Fruit fly (Drosophila melanogaster) whole organism, prepupa: ENCODE results near the gene hng2.

Experiments used
- Blimp-1 ChIP-seq: fragments of 200-800 bp; sonication (Bioruptor generic); optimal IDR thresholded peaks from 3 replicates; lab custom pipeline; 2017; ENCODE audit warnings: missing biosample characterization, missing genetic modification characterization, mild to moderate bottlenecking, moderate library complexity, missing genetic modification reagents
- CG10631 ChIP-seq: fragments of 200-800 bp; sonication (Bioruptor generic); optimal IDR thresholded peaks from 2 replicates; lab custom pipeline; 2016; ENCODE audit warnings: missing biosample characterization, missing genetic modification characterization
- CG10669 ChIP-seq: fragments of 200-800 bp; sonication (Bioruptor generic); optimal IDR thresholded peaks from 3 replicates; lab custom pipeline; 2018; ENCODE audit warnings: missing biosample characterization, mild to moderate bottlenecking, missing genetic modification characterization, moderate library complexity
- CG11294 ChIP-seq: fragments of 200-800 bp; sonication (Bioruptor generic); IDR thresholded peaks from 2 replicates; pipeline ENCODE4 v1.3.6; 2022; ENCODE audit warnings: missing biosample characterization, missing genetic modification characterization
- CG11762 ChIP-seq: fragments of 200-800 bp; sonication (Bioruptor generic); optimal IDR thresholded peaks from 3 replicates; lab custom pipeline; 2016; ENCODE audit warnings: missing biosample characterization, missing genetic modification characterization; ENCODE audit not compliant: insufficient read depth
- CG11902 ChIP-seq: fragments of 200-800 bp; sonication (Bioruptor generic); optimal IDR thresholded peaks from 3 replicates; lab custom pipeline; 2016; ENCODE audit warnings: missing biosample characterization, missing genetic modification characterization
- CG1621 ChIP-seq: fragments of 200-800 bp; sonication (Bioruptor generic); optimal IDR thresholded peaks from 3 replicates; lab custom pipeline; 2018; ENCODE audit warnings: missing biosample characterization, mild to moderate bottlenecking, missing genetic modification characterization
- CG16779 ChIP-seq: fragments of 200-800 bp; sonication (Bioruptor generic); optimal IDR thresholded peaks from 3 replicates; lab custom pipeline; 2017; ENCODE audit warnings: missing biosample characterization, mild to moderate bottlenecking, missing genetic modification characterization
- CG3032 ChIP-seq: fragments of 200-800 bp; optimal IDR thresholded peaks from 2 replicates; lab custom pipeline; 2019; ENCODE audit warnings: missing biosample characterization, mild to moderate bottlenecking, missing genetic modification characterization, moderate library complexity
- CG32006 ChIP-seq: fragments of 200-800 bp; sonication (Bioruptor generic); optimal IDR thresholded peaks from 3 replicates; lab custom pipeline; 2017; ENCODE audit warnings: missing biosample characterization, mild to moderate bottlenecking, missing genetic modification characterization
- CG34406 ChIP-seq: fragments of 200-800 bp; sonication (Bioruptor generic); optimal IDR thresholded peaks from 3 replicates; lab custom pipeline; 2016; ENCODE audit warnings: missing biosample characterization, missing genetic modification characterization
- CG3919 ChIP-seq: fragments of 200-800 bp; sonication (Bioruptor generic); optimal IDR thresholded peaks from 3 replicates; lab custom pipeline; 2016; ENCODE audit warnings: missing biosample characterization, missing genetic modification characterization
- CG4318 ChIP-seq: fragments of 200-800 bp; sonication (Bioruptor generic); optimal IDR thresholded peaks from 3 replicates; lab custom pipeline; 2017; ENCODE audit warnings: missing biosample characterization, mild to moderate bottlenecking, missing genetic modification characterization
- CG6276 ChIP-seq: fragments of 200-800 bp; sonication (Bioruptor generic); optimal IDR thresholded peaks from 2 replicates; lab custom pipeline; 2017; ENCODE audit warnings: missing biosample characterization, mild to moderate bottlenecking, missing genetic modification characterization
- CG6792 ChIP-seq: fragments of 200-800 bp; sonication (Bioruptor generic); optimal IDR thresholded peaks from 3 replicates; lab custom pipeline; 2016; ENCODE audit warnings: missing biosample characterization, missing genetic modification characterization
- CG6854 ChIP-seq: fragments of 200-800 bp; sonication (Bioruptor generic); optimal IDR thresholded peaks from 2 replicates; lab custom pipeline; 2017; ENCODE audit warnings: missing biosample characterization, mild to moderate bottlenecking, missing genetic modification characterization
- CG7368 ChIP-seq: fragments of 200-800 bp; sonication (Bioruptor generic); optimal IDR thresholded peaks from 3 replicates; lab custom pipeline; 2016; ENCODE audit warnings: missing biosample characterization, missing genetic modification characterization
- CG8119 ChIP-seq: fragments of 200-800 bp; sonication (Bioruptor generic); IDR thresholded peaks from 3 replicates; pipeline ENCODE4 v1.3.6; 2022; ENCODE audit warnings: missing biosample characterization, missing genetic modification characterization
- CG8632 ChIP-seq: fragments of 200-800 bp; sonication (Bioruptor generic); optimal IDR thresholded peaks from 3 replicates; lab custom pipeline; 2016; ENCODE audit warnings: missing biosample characterization, missing genetic modification characterization
- Eip75B ChIP-seq: fragments of 200-800 bp; sonication (Bioruptor generic); optimal IDR thresholded peaks from 3 replicates; lab custom pipeline; 2016; ENCODE audit warnings: missing biosample characterization, missing genetic modification characterization
- Eip78C ChIP-seq: fragments of 200-800 bp; sonication (Bioruptor generic); peaks from one replicate; lab custom pipeline; 2016; ENCODE audit warnings: missing biosample characterization, missing genetic modification characterization
- Ets96B ChIP-seq: fragments of 200-800 bp; optimal IDR thresholded peaks from 2 replicates; lab custom pipeline; 2019; ENCODE audit warnings: missing biosample characterization, mild to moderate bottlenecking, missing genetic modification characterization, moderate library complexity
- Gug ChIP-seq: fragments of 200-800 bp; sonication (Bioruptor generic); IDR thresholded peaks from 2 replicates; pipeline ENCODE4 v1.3.6; 2022; ENCODE audit warnings: missing biosample characterization, missing genetic modification characterization
- Hr38 ChIP-seq: sonication (Bioruptor generic); optimal IDR thresholded peaks from 2 replicates; lab custom pipeline; 2016; ENCODE audit warnings: missing biosample characterization, missing genetic modification characterization
- Hr39 ChIP-seq: fragments of 200-800 bp; sonication (Bioruptor generic); optimal IDR thresholded peaks from 2 replicates; lab custom pipeline; 2016; ENCODE audit warnings: missing biosample characterization, missing genetic modification characterization
- Lpt ChIP-seq: fragments of 200-800 bp; sonication (Bioruptor generic); optimal IDR thresholded peaks from 3 replicates; lab custom pipeline; 2016; ENCODE audit warnings: missing biosample characterization, missing genetic modification characterization
- OdsH ChIP-seq: fragments of 200-800 bp; sonication (Bioruptor generic); optimal IDR thresholded peaks from 3 replicates; lab custom pipeline; 2016; ENCODE audit warnings: missing biosample characterization, missing genetic modification characterization
- Sox102F ChIP-seq: fragments of 200-800 bp; sonication (Bioruptor generic); optimal IDR thresholded peaks from 2 replicates; lab custom pipeline; 2016; ENCODE audit warnings: missing biosample characterization, mild to moderate bottlenecking, missing genetic modification characterization
- Sox14 ChIP-seq: fragments of 200-800 bp; sonication (Bioruptor generic); optimal IDR thresholded peaks from 3 replicates; lab custom pipeline; 2016; ENCODE audit warnings: missing biosample characterization, missing genetic modification characterization
- Sox15 ChIP-seq: fragments of 200-800 bp; sonication (Bioruptor generic); optimal IDR thresholded peaks from 3 replicates; lab custom pipeline; 2016; ENCODE audit warnings: missing biosample characterization, missing genetic modification characterization
- achi ChIP-seq: fragments of 200-800 bp; sonication (Bioruptor generic); optimal IDR thresholded peaks from 3 replicates; lab custom pipeline; 2016; ENCODE audit warnings: missing biosample characterization, missing genetic modification characterization
- cyc ChIP-seq: fragments of 200-800 bp; sonication (Bioruptor generic); optimal IDR thresholded peaks from 3 replicates; lab custom pipeline; 2016; ENCODE audit warnings: missing biosample characterization, missing genetic modification characterization
- dac ChIP-seq: fragments of 200-800 bp; sonication (Bioruptor generic); optimal IDR thresholded peaks from 2 replicates; lab custom pipeline; 2017; ENCODE audit warnings: missing biosample characterization, mild to moderate bottlenecking, missing genetic modification characterization
- eg ChIP-seq: fragments of 200-800 bp; sonication (Bioruptor generic); IDR thresholded peaks from 3 replicates; pipeline ENCODE4 v1.3.6; 2022; ENCODE audit warnings: missing biosample characterization, missing genetic modification characterization
- esn ChIP-seq: fragments of 200-800 bp; sonication (Bioruptor generic); optimal IDR thresholded peaks from 2 replicates; lab custom pipeline; 2016; ENCODE audit warnings: missing biosample characterization, mild to moderate bottlenecking, missing genetic modification characterization, moderate library complexity
- fd59A ChIP-seq: fragments of 200-800 bp; sonication (Bioruptor generic); optimal IDR thresholded peaks from 2 replicates; lab custom pipeline; 2017; ENCODE audit warnings: missing biosample characterization, mild to moderate bottlenecking, missing genetic modification characterization, missing genetic modification reagents
- fd85E ChIP-seq: fragments of 200-800 bp; sonication (Bioruptor generic); optimal IDR thresholded peaks from 3 replicates; lab custom pipeline; 2016; ENCODE audit warnings: missing biosample characterization, missing genetic modification characterization
- lz ChIP-seq: fragments of 200-800 bp; sonication (Bioruptor generic); optimal IDR thresholded peaks from 3 replicates; lab custom pipeline; 2016; ENCODE audit warnings: missing biosample characterization, missing genetic modification characterization
- net ChIP-seq: fragments of 200-800 bp; sonication (Bioruptor generic); optimal IDR thresholded peaks from 3 replicates; lab custom pipeline; 2016; ENCODE audit warnings: missing biosample characterization, missing genetic modification characterization
- pdm3 ChIP-seq: fragments of 200-800 bp; sonication (Bioruptor generic); optimal IDR thresholded peaks from 3 replicates; lab custom pipeline; 2016; ENCODE audit warnings: missing biosample characterization, missing genetic modification characterization
- salr ChIP-seq, 2 experiments: fragments of 200-800 bp; sonication (Bioruptor generic); optimal IDR thresholded peaks; 3 replicates each; lab custom pipeline; 2016 to 2018; ENCODE audit warnings: missing biosample characterization in 2 of 2, missing genetic modification characterization in 2 of 2, mild to moderate bottlenecking in 1 of 2
- spab ChIP-seq: fragments of 200-800 bp; sonication (Bioruptor generic); optimal IDR thresholded peaks from 2 replicates; lab custom pipeline; 2017; ENCODE audit warnings: missing biosample characterization, mild to moderate bottlenecking, missing genetic modification characterization, missing genetic modification reagents
- ss ChIP-seq, 2 experiments: fragments of 200-800 bp; sonication (Bioruptor generic); optimal IDR thresholded peaks; 2 replicates in 1 of 2; 3 replicates in 1 of 2; lab custom pipeline; 2017 to 2018; ENCODE audit warnings: mild to moderate bottlenecking in 2 of 2, missing biosample characterization in 2 of 2, missing genetic modification characterization in 2 of 2, moderate library complexity in 1 of 2
- svp ChIP-seq: fragments of 200-800 bp; sonication (Bioruptor generic); peaks from one replicate; lab custom pipeline; 2016; ENCODE audit warnings: missing biosample characterization, missing genetic modification characterization
- topi ChIP-seq: fragments of 200-800 bp; sonication (Bioruptor generic); optimal IDR thresholded peaks from 3 replicates; lab custom pipeline; 2016; ENCODE audit warnings: missing biosample characterization, missing genetic modification characterization
- vri ChIP-seq: fragments of 200-800 bp; sonication (Bioruptor generic); optimal IDR thresholded peaks from 3 replicates; lab custom pipeline; 2016; ENCODE audit warnings: missing biosample characterization, mild to moderate bottlenecking, missing genetic modification characterization

The hng2 gene

DNA sequence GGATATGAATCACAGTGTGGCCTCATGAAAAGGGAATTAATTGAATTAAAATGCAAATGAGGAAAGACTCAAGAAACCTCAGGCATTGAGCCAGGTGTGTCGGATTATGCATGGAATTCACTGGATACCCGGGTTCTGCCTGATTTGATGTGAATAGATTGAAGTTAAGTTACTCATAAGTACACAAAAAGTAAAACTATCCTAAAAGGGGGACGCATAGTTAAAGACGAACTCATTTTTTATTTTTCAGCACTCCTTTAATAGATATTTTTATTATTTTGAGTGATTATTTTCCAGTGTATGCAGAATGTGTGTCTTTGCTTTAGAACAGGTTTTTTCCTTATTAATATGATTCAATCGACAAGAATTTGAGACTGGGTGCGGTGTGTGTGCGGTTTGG is 47.1 kb downstream of the hng2 start (continued):
- peak; percentile 54 for TF ChIP-seq Hr39
- TF ChIP-seq vri: peak; percentile 28
- TF ChIP-seq CG11902 (GFP tag; lab: Kevin White, UChicago): no peak
- TF ChIP-seq CG32006: peak; percentile 31
- no peak for TF ChIP-seq CG11762 (GFP tag; lab: Kevin White, UChicago)
- TF ChIP-seq CG10669 (GFP tag; lab: Kevin White, UChicago): no peak
- peak; percentile 54 for TF ChIP-seq cyc (GFP tag; lab: Kevin White, UChicago)

DNA sequence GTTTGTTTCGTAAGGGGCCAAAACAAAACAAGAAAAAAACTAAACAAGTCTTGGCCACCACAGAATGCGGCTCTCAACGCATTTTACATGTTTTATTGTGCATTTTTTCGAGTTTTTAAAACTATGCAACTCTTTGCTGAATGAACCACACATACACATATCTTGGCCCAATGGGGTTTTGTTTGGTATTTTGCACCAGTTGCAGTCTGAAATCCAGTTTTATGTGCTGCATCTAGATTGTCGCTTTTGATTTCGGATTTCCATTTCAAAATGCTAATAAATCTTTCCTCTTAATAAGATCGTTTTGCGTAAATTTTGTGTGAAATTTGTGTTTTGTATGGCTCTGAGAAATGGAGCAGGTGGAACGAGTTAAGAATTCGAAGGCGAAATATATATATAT is 47.6 kb downstream of the hng2 start:
- TF ChIP-seq fd85E (GFP tag; lab: Kevin White, UChicago): no peak
- no peak for TF ChIP-seq Sox14 (GFP tag; lab: Kevin White, UChicago)
- TF ChIP-seq Ets96B (tag; lab: Kevin White, UChicago): no peak
- TF ChIP-seq Gug (GFP tag; lab: Robert Waterston, UW): no peak
- TF ChIP-seq CG6854 (GFP tag; lab: Kevin White, UChicago): no peak
- TF ChIP-seq esn: no peak
- TF ChIP-seq CG4318: no peak
- no peak for TF ChIP-seq Sox102F
- TF ChIP-seq Sox15 (GFP tag; lab: Kevin White, UChicago): no peak
- no peak for TF ChIP-seq eg (GFP tag; lab: Robert Waterston, UW)

DNA sequence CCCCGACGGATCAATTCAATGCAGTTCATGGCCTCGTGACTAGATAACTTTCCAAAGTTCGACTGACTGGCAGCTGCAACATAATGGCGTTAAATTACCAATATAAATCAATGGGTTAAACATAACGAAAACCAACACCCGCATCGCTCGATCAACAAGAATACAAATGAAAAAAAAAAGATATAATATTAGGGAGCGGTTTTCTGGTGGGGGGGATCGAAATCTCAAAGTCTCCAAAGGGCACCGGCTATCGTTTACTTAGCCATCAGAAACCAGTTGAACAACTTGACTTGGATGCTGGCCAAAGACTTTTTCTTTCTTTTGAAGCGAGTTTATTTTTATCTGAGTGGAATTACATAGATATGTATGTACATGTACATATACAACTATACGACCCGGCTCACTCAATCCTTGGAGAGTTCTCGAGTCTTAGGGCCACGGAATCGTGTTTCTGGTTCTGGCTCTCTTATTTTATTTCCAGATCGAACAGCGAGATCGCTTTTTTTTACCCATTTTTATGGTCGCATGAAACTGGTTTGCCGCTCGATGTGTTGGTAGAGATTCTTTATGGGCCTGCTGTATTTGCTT is 48.6 kb downstream of the hng2 start:
- TF ChIP-seq Gug (GFP tag; lab: Robert Waterston, UW) (no peak), ss (GFP tag; optimal IDR thresholded peaks at IDR 0.05; lab: Kevin White, UChicago) (peak; percentile 79 to 84), OdsH (no peak), Sox14 (GFP tag; lab: Kevin White, UChicago) (no peak), CG3032 (tag; lab: Kevin White, UChicago) (no peak), net (GFP tag; lab: Kevin White, UChicago) (peak; percentile 4), eg (GFP tag; lab: Robert Waterston, UW) (peak; percentile 45; the same call in 1 of the 3 replicates), Eip75B (no peak), Eip78C (GFP tag; lab: Kevin White, UChicago) (no peak), achi (GFP tag; lab: Kevin White, UChicago) (no peak), CG10631 (GFP tag; lab: Kevin White, UChicago) (no peak), Lpt (GFP tag; lab: Kevin White, UChicago) (peak; percentile 21), spab (GFP tag; lab: Kevin White, UChicago) (peak; percentile 48), Sox102F (peak; percentile 26), Ets96B (tag; lab: Kevin White, UChicago) (peak; percentile 55), Sox15 (GFP tag; lab: Kevin White, UChicago) (no peak), CG11294 (no peak), CG8632 (no peak), salr (GFP tag; optimal IDR thresholded peaks at IDR 0.05; lab: Kevin White, UChicago) (no peak), CG1621 (tag; lab: Kevin White, UChicago) (peak; percentile 42), svp (peak; percentile 17), CG6276 (no peak), CG3919 (peak; percentile 4), CG6854 (GFP tag; lab: Kevin White, UChicago) (no peak), dac (GFP tag; lab: Kevin White, UChicago) (no peak), vri (no peak), CG11762 (GFP tag; lab: Kevin White, UChicago) (no peak), pdm3 (no peak), CG34406 (no peak), lz (no peak), CG16779 (tag; lab: Kevin White, UChicago) (no peak), CG10669 (GFP tag; lab: Kevin White, UChicago) (peak; percentile 15), CG8119 (GFP tag; lab: Robert Waterston, UW) (peak; percentile 30; the same call in 1 of the 3 replicates), Blimp-1 (peak; percentile 88), fd85E (GFP tag; lab: Kevin White, UChicago) (no peak), fd59A (GFP tag; lab: Kevin White, UChicago) (no peak), cyc (GFP tag; lab: Kevin White, UChicago) (no peak), topi (GFP tag; lab: Kevin White, UChicago) (no peak), CG7368 (GFP tag; lab: Kevin White, UChicago) (no peak), Hr38 (GFP tag; lab: Kevin White, UChicago) (no peak), CG6792 (GFP tag; lab: Kevin White, UChicago) (no peak)
